Worm (Caenorhabditis elegans) whole organism, late embryonic: ENCODE measurements around the gene dop-5.

ENCODE experiments used
- C08G9.2 ChIP-seq: sonication (generic microtip); optimal IDR thresholded peaks from 2 replicates; lab custom pipeline; 2016; ENCODE audit warnings: mild to moderate bottlenecking, missing genetic modification characterization, moderate library complexity, missing compliant biosample characterization
- C38D4.7 ChIP-seq: fragments of 200-800 bp; sonication (Bioruptor generic); optimal IDR thresholded peaks from 2 replicates; lab custom pipeline; 2018; ENCODE audit warnings: mild to moderate bottlenecking, missing genetic modification characterization, moderate library complexity, missing compliant biosample characterization
- K02D7.2 ChIP-seq: sonication (generic microtip); optimal IDR thresholded peaks from 2 replicates; lab custom pipeline; 2017; ENCODE audit warnings: mild to moderate bottlenecking, missing genetic modification characterization, missing compliant biosample characterization
- T23F11.4 ChIP-seq: fragments of 200-800 bp; sonication (Bioruptor generic); optimal IDR thresholded peaks from 2 replicates; lab custom pipeline; 2018; ENCODE audit warnings: mild to moderate bottlenecking, missing genetic modification characterization, missing compliant biosample characterization
- Y22D7AL.16 ChIP-seq: sonication (generic microtip); optimal IDR thresholded peaks from 2 replicates; lab custom pipeline; 2016; ENCODE audit warnings: missing genetic modification characterization, missing compliant biosample characterization
- ama-1 ChIP-seq: fragments of 150-350 bp; optimal IDR thresholded peaks from 2 replicates; lab custom pipeline; 2014
- ceh-18 ChIP-seq: sonication (generic microtip); optimal IDR thresholded peaks from 2 replicates; lab custom pipeline; 2016; ENCODE audit warnings: missing genetic modification characterization, missing compliant biosample characterization
- ceh-19 ChIP-seq: fragments of 200-800 bp; sonication (Bioruptor generic); optimal IDR thresholded peaks from 2 replicates; lab custom pipeline; 2018; ENCODE audit warnings: mild to moderate bottlenecking, missing genetic modification characterization, missing compliant biosample characterization
- ceh-2 ChIP-seq: sonication (generic microtip); optimal IDR thresholded peaks from 2 replicates; lab custom pipeline; 2016; ENCODE audit warnings: missing genotype, missing genetic modification characterization, missing compliant biosample characterization
- ceh-24 ChIP-seq: sonication (generic microtip); optimal IDR thresholded peaks from 2 replicates; lab custom pipeline; 2016; ENCODE audit warnings: mild to moderate bottlenecking, missing genetic modification characterization, missing compliant biosample characterization
- ceh-31 ChIP-seq: sonication (generic microtip); optimal IDR thresholded peaks from 2 replicates; lab custom pipeline; 2016; ENCODE audit warnings: missing genetic modification characterization, missing compliant biosample characterization
- ceh-34 ChIP-seq: sonication (generic microtip); optimal IDR thresholded peaks from 2 replicates; lab custom pipeline; 2016; ENCODE audit warnings: mild to moderate bottlenecking, missing genetic modification characterization, missing compliant biosample characterization
- ceh-48 ChIP-seq: sonication (generic microtip); optimal IDR thresholded peaks from 2 replicates; lab custom pipeline; 2016; ENCODE audit warnings: missing genetic modification characterization, inconsistent platforms, missing compliant biosample characterization
- che-1 ChIP-seq: sonication (generic microtip); optimal IDR thresholded peaks from 2 replicates; lab custom pipeline; 2016; ENCODE audit warnings: mild to moderate bottlenecking, missing genetic modification characterization, missing compliant biosample characterization
- dmd-4 ChIP-seq: sonication (generic microtip); optimal IDR thresholded peaks from 2 replicates; lab custom pipeline; 2016; ENCODE audit warnings: borderline replicate concordance, missing genetic modification characterization, missing compliant biosample characterization
- elt-2 ChIP-seq: sonication (generic microtip); optimal IDR thresholded peaks from 2 replicates; lab custom pipeline; 2016; ENCODE audit warnings: missing genetic modification reagents, missing genetic modification characterization, missing compliant biosample characterization
- eyg-1 ChIP-seq: sonication (generic microtip); optimal IDR thresholded peaks from 2 replicates; lab custom pipeline; 2016; ENCODE audit warnings: missing genotype, missing genetic modification characterization, missing compliant biosample characterization
- fax-1 ChIP-seq: sonication (generic microtip); optimal IDR thresholded peaks from 2 replicates; lab custom pipeline; 2016; ENCODE audit warnings: missing genotype, missing genetic modification characterization, missing compliant biosample characterization
- hlh-15 ChIP-seq: sonication (generic microtip); optimal IDR thresholded peaks from 2 replicates; lab custom pipeline; 2016; ENCODE audit warnings: missing genetic modification characterization, missing compliant biosample characterization
- hlh-30 ChIP-seq: sonication (generic microtip); optimal IDR thresholded peaks from 2 replicates; lab custom pipeline; 2017; ENCODE audit warnings: antibody characterized with exemption, missing genetic modification characterization, missing compliant biosample characterization; ENCODE audit not compliant: insufficient read depth
- hlh-6 ChIP-seq: sonication (generic microtip); optimal IDR thresholded peaks from 2 replicates; lab custom pipeline; 2016; ENCODE audit warnings: missing genotype, missing genetic modification characterization, missing compliant biosample characterization
- lim-6 ChIP-seq: sonication (generic microtip); optimal IDR thresholded peaks from 2 replicates; lab custom pipeline; 2016; ENCODE audit warnings: missing genetic modification characterization, missing compliant biosample characterization
- lin-11 ChIP-seq: fragments of 200-800 bp; sonication (Bioruptor generic); optimal IDR thresholded peaks from 2 replicates; lab custom pipeline; 2018; ENCODE audit warnings: mild to moderate bottlenecking, missing genetic modification characterization, missing compliant biosample characterization
- nfya-1 ChIP-seq: sonication (generic microtip); optimal IDR thresholded peaks from 2 replicates; lab custom pipeline; 2017; ENCODE audit warnings: missing genetic modification characterization, mild to moderate bottlenecking, missing compliant biosample characterization, antibody characterized with exemption, moderate library complexity
- nhr-11 ChIP-seq: fragments of 150-350 bp; optimal IDR thresholded peaks from 2 replicates; lab custom pipeline; 2014; ENCODE audit warnings: missing biosample characterization, missing genetic modification characterization
- npax-4 ChIP-seq: sonication (generic microtip); optimal IDR thresholded peaks from 2 replicates; lab custom pipeline; 2016; ENCODE audit warnings: missing genetic modification characterization, missing compliant biosample characterization
- pag-3 ChIP-seq: sonication (generic microtip); optimal IDR thresholded peaks from 2 replicates; lab custom pipeline; 2016; ENCODE audit warnings: missing compliant biosample characterization, missing genetic modification characterization, borderline replicate concordance
- pax-1 ChIP-seq: fragments of 150-350 bp; optimal IDR thresholded peaks from 2 replicates; lab custom pipeline; 2014; ENCODE audit warnings: missing biosample characterization, missing genetic modification characterization
- pha-4 ChIP-seq: fragments of 150-350 bp; optimal IDR thresholded peaks from 2 replicates; lab custom pipeline; 2018; ENCODE audit warnings: missing biosample characterization, missing genetic modification reagents, missing genetic modification characterization
- pqm-1 ChIP-seq: sonication (generic microtip); optimal IDR thresholded peaks from 2 replicates; lab custom pipeline; 2016; ENCODE audit warnings: missing genetic modification characterization, missing compliant biosample characterization
- ref-2 ChIP-seq: sonication (generic microtip); optimal IDR thresholded peaks from 2 replicates; lab custom pipeline; 2016; ENCODE audit warnings: missing genetic modification characterization, missing compliant biosample characterization
- rnt-1 ChIP-seq: sonication (generic microtip); optimal IDR thresholded peaks from 2 replicates; lab custom pipeline; 2016; ENCODE audit warnings: missing genetic modification characterization, missing compliant biosample characterization
- sdc-2 ChIP-seq: sonication (generic microtip); optimal IDR thresholded peaks from 2 replicates; lab custom pipeline; 2016; ENCODE audit warnings: missing genotype, missing genetic modification characterization, missing compliant biosample characterization
- unc-3 ChIP-seq, 2 experiments: fragments of 200-800 bp in 1 of 2; sonication (Bioruptor generic) in 1 of 2; sonication (generic microtip) in 1 of 2; conservative IDR thresholded peaks in 1 of 2; optimal IDR thresholded peaks in 1 of 2; 2 replicates each; pipeline versions ENCODE4 v1.3.6 to Lab custom; 2016 to 2022; ENCODE audit warnings: missing compliant biosample characterization in 2 of 2, missing genetic modification characterization in 2 of 2, missing genetic modification reagents in 1 of 2
- unc-42 ChIP-seq: sonication (generic microtip); optimal IDR thresholded peaks from 2 replicates; lab custom pipeline; 2016; ENCODE audit warnings: missing genotype, missing genetic modification characterization, missing compliant biosample characterization
- unc-55 ChIP-seq: sonication (generic microtip); optimal IDR thresholded peaks from 2 replicates; lab custom pipeline; 2017; ENCODE audit warnings: missing biosample characterization, missing genetic modification reagents, missing genetic modification characterization
- unc-86 ChIP-seq: sonication (generic microtip); optimal IDR thresholded peaks from 2 replicates; lab custom pipeline; 2016; ENCODE audit warnings: missing genetic modification characterization, missing compliant biosample characterization

Gene dop-5

DNA sequence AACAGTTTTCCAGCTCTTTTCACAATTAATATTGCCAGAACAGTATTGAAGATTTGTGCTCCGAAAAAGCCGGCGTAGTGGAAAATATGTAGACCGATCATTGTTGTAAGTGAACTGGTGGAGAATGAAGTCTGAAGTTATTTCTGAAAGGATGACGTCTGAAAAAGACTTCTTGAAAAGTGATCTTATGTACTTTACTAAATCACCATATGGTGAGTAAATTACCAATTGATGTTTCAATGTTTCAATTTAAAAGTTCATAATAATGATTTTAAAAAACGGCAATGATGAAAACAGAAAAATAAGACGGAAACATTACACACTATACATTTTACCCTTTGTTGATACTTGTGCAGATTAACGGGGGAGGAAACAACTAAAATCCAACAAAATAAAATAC lies 42.3 kb downstream of the dop-5 start, which contains the start of gene str-141:
TSS of gene str-141 (minus strand) at position 101 of the 400 bp plus-strand sequence.
- no peak for TF ChIP-seq unc-86 (tag; lab: Kevin White, UChicago)
- no peak for TF ChIP-seq dmd-4 (tag; lab: Kevin White, UChicago)
- TF ChIP-seq lim-6 (tag; lab: Kevin White, UChicago): no peak
- TF ChIP-seq nhr-11 (tag; lab: Kevin White, UChicago): no peak
- TF ChIP-seq hlh-6 (tag; lab: Kevin White, UChicago): no peak
- no peak for TF ChIP-seq K02D7.2
- TF ChIP-seq ceh-48 (tag; lab: Kevin White, UChicago): no peak
- no peak for TF ChIP-seq sdc-2 (tag; lab: Kevin White, UChicago)
- TF ChIP-seq pqm-1: no peak
- no peak for TF ChIP-seq pha-4 (tag; lab: Kevin White, UChicago)
- no peak for TF ChIP-seq lin-11 (tag; lab: Kevin White, UChicago)
- TF ChIP-seq unc-3 (GFP tag; conservative IDR thresholded peaks at IDR 0.05; lab: Robert Waterston, UW): no peak
- TF ChIP-seq unc-3 (tag; optimal IDR thresholded peaks at IDR 0.05; lab: Kevin White, UChicago): no peak
- no peak for TF ChIP-seq npax-4 (tag; lab: Kevin White, UChicago)
- no peak for TF ChIP-seq ceh-34 (tag; lab: Kevin White, UChicago)
- TF ChIP-seq rnt-1: no peak
- TF ChIP-seq hlh-30: no peak
- TF ChIP-seq che-1 (tag; lab: Kevin White, UChicago): no peak
- no peak for TF ChIP-seq pax-1 (tag; lab: Kevin White, UChicago)

DNA sequence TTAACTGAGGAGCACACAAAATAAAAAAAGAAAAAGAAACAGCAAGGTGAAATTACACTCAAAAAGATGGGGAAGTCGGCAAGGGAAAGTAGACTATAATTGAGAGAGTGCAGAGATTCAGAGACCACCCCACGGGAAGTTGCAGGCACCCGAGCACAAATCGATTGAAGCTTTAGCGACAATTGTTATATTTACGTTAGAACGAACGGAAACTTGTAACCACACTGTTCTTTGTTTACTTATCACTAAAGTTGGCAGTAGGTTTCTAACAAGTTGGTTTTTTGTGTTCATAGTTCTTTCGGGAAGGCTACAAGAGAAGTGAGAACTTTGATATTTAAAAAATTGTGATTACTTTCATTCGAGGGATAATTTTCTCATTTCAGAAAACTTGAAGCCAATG lies 44.3 kb downstream of the dop-5 start, which contains the start of gene F47G9.4:
TSS of gene F47G9.4 (minus strand) at position 98 of the 400 bp plus-strand sequence.
- TF ChIP-seq ceh-31 (tag; lab: Kevin White, UChicago) (no peak), nfya-1 (tag; lab: Kevin White, UChicago) (no peak)

DNA sequence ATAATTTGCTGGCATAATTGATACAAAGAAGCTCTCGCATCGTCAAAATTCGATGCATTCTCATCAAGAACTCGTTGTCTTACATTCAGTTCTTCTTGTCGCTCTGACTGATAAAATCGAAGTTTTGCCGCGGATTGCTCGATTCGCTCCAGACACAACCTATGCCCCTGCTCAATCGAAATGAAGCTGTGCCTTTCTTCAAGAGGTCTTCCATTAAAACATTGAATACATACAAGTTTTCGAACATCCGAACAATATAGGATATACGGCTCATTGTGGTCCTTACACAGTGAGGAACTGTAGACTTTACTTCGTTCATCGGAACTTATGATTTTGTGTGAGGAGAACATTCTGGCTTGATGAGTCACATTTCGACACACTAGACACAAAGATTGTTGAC lies 45.2 kb downstream of the dop-5 start:
- TF ChIP-seq ceh-18 (tag; lab: Kevin White, UChicago) (no peak), pag-3 (tag; lab: Kevin White, UChicago) (no peak), nhr-11 (tag; lab: Kevin White, UChicago) (no peak), C08G9.2 (tag; lab: Kevin White, UChicago) (no peak), elt-2 (tag; lab: Kevin White, UChicago) (no peak), sdc-2 (tag; lab: Kevin White, UChicago) (no peak), unc-55 (GFP tag; lab: Kevin White, UChicago) (no peak), pqm-1 (no peak), ref-2 (tag; lab: Kevin White, UChicago) (no peak), ceh-2 (tag; lab: Kevin White, UChicago) (no peak), ceh-34 (tag; lab: Kevin White, UChicago) (no peak), rnt-1 (no peak), fax-1 (tag; lab: Kevin White, UChicago) (no peak), ceh-24 (tag; lab: Kevin White, UChicago) (no peak)

DNA sequence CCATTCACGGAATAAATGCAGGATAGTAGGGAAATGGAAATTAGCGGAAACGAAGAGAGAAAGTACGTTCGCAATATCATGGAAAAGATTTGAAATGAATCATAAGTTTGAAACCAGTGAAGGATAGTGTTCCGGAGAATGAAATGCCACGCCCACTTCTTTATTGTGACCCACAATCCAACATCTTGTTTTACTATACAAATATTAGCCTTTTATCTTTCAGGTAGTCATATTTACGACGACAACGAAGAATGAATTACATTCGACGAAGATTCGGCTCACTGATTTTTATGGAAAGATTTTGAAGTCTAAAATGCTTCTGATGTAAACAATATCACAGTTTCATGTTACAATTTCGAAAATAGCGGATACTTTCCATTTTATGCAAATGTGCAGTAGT lies 49.2 kb downstream of the dop-5 start, which contains the start of gene cutl-18:
TSS of gene cutl-18 (minus strand) at position 101 of the 400 bp plus-strand sequence.
- TF ChIP-seq ceh-2 (tag; lab: Kevin White, UChicago) (no peak), sdc-2 (tag; lab: Kevin White, UChicago) (no peak), ceh-18 (tag; lab: Kevin White, UChicago) (no peak), eyg-1 (tag; lab: Kevin White, UChicago) (no peak), unc-86 (tag; lab: Kevin White, UChicago) (no peak), rnt-1 (no peak), lim-6 (tag; lab: Kevin White, UChicago) (no peak), nhr-11 (tag; lab: Kevin White, UChicago) (no peak), ama-1 (lab: Kevin White, UChicago) (no peak), C38D4.7 (GFP tag; lab: Kevin White, UChicago) (no peak), Y22D7AL.16 (tag; lab: Kevin White, UChicago) (no peak), unc-42 (tag; lab: Kevin White, UChicago) (no peak), T23F11.4 (no peak), hlh-15 (tag; lab: Kevin White, UChicago) (no peak), ceh-19 (GFP tag; lab: Kevin White, UChicago) (no peak)
- TF ChIP-seq, all 69 proteins: peak for 0
